Worm (Caenorhabditis elegans): ENCODE measurements around the gene parg-1.

parg-1 gene

ce11 chrIV:8762471-8762870 lies 16.4 kb downstream of the parg-1 start (continued):
- no peak for TF ChIP-seq lin-15B (tag; optimal IDR thresholded peaks at IDR 0.05)
- peak; percentile 46 for TF ChIP-seq egl-13 (tag; optimal IDR thresholded peaks at IDR 0.05)
- TF ChIP-seq ceh-82 (tag; optimal IDR thresholded peaks at IDR 0.05) = peak; percentile 15 to 66 (median 34)
- no peak for TF ChIP-seq ama-1 (optimal IDR thresholded peaks at IDR 0.05)
- TF ChIP-seq mep-1 (tag; optimal IDR thresholded peaks at IDR 0.05) = no peak
- TF ChIP-seq nhr-47 (tag; optimal IDR thresholded peaks at IDR 0.05) = peak; percentile 45
- peak; percentile 35 for TF ChIP-seq isw-1 (GFP tag; IDR thresholded peaks at IDR 0.05)
- no peak for TF ChIP-seq C34B4.2 (tag; optimal IDR thresholded peaks at IDR 0.05)
- TF ChIP-seq nhr-85 (tag) = no peak
- no peak for TF ChIP-seq Y116A8C.19 (tag; optimal IDR thresholded peaks at IDR 0.05; ENCODE audit: borderline replicate concordance)
- peak; percentile 47 for TF ChIP-seq fkh-8 (tag; optimal IDR thresholded peaks at IDR 0.05)
- no peak for TF ChIP-seq nhr-237 (tag; optimal IDR thresholded peaks at IDR 0.05)

- TF ChIP-seq hlh-4 (tag; optimal IDR thresholded peaks at IDR 0.05) (no peak), sox-4 (tag; optimal IDR thresholded peaks at IDR 0.05) (no peak), ceh-88 (GFP tag; IDR thresholded peaks at IDR 0.05) (no peak), blmp-1 (tag; optimal IDR thresholded peaks at IDR 0.05) (peak; percentile 18), tbx-2 (tag; optimal IDR thresholded peaks at IDR 0.05) (no peak), zag-1 (tag; optimal IDR thresholded peaks at IDR 0.05) (no peak), egl-13 (tag; optimal IDR thresholded peaks at IDR 0.05) (no peak), grh-1 (GFP tag; IDR thresholded peaks at IDR 0.05) (no peak)
These were observed 18.5 kb downstream of the parg-1 start, which contains the start of gene cdc-50.B for ce11 chrIV:8764567-8764966. Gene cdc-50.B, plus strand, starts transcription at chrIV:8764867.

ce11 chrIV:8769539-8769938 lies 23.5 kb downstream of the parg-1 start, which contains the start of gene F20C5.5:
Gene F20C5.5, minus strand, starts transcription at chrIV:8769639.
- TF ChIP-seq nhr-85 (tag) = no peak
- no peak for TF ChIP-seq efl-1 (optimal IDR thresholded peaks at IDR 0.05)
- no peak for TF ChIP-seq efl-1 (GFP tag; optimal IDR thresholded peaks at IDR 0.05 in 1 of 2)
- TF ChIP-seq lin-14 (GFP tag; optimal IDR thresholded peaks at IDR 0.05) = no peak
- no peak for TF ChIP-seq zag-1 (tag; optimal IDR thresholded peaks at IDR 0.05)
- TF ChIP-seq aly-2 (tag; optimal IDR thresholded peaks at IDR 0.05) = no peak
- TF ChIP-seq unc-130 (tag; optimal IDR thresholded peaks at IDR 0.05) = no peak
- no peak for TF ChIP-seq jun-1 (tag; optimal IDR thresholded peaks at IDR 0.05)
- TF ChIP-seq sptf-1 (tag; optimal IDR thresholded peaks at IDR 0.05) = no peak
- no peak for TF ChIP-seq nhr-237 (tag; optimal IDR thresholded peaks at IDR 0.05)

- TF ChIP-seq efl-1 (optimal IDR thresholded peaks at IDR 0.05) = no peak
- TF ChIP-seq efl-1 (GFP tag; optimal IDR thresholded peaks at IDR 0.05 in 1 of 2) = peak in 1 of 2 experiments; percentile 26
- no peak for TF ChIP-seq lin-35 (GFP tag; optimal IDR thresholded peaks at IDR 0.05)
These were observed 26.8 kb downstream of the parg-1 start, which contains the start of gene F20C5.6 for ce11 chrIV:8772800-8773256. Gene F20C5.6, minus strand, starts transcription at chrIV:8773206.

- TF ChIP-seq elt-2 (tag; optimal IDR thresholded peaks at IDR 0.05) (no peak), nhr-76 (tag; optimal IDR thresholded peaks at IDR 0.05) (no peak), nhr-71 (tag; optimal IDR thresholded peaks at IDR 0.05) (no peak), lsy-2 (tag; optimal IDR thresholded peaks at IDR 0.05) (no peak), nhr-47 (tag; optimal IDR thresholded peaks at IDR 0.05) (no peak), nhr-237 (tag; optimal IDR thresholded peaks at IDR 0.05) (no peak), nhr-85 (tag) (no peak), C16A3.4 (tag; optimal IDR thresholded peaks at IDR 0.05) (no peak), ceh-63 (GFP tag; optimal IDR thresholded peaks at IDR 0.05) (no peak)
These were observed 32.0 kb downstream of the parg-1 start, which contains the start of gene C33D9.6 for ce11 chrIV:8778045-8778444. Gene C33D9.6, minus strand, starts transcription at chrIV:8778145.

- no peak for TF ChIP-seq Y116A8C.19 (tag; optimal IDR thresholded peaks at IDR 0.05; ENCODE audit: borderline replicate concordance)
- TF ChIP-seq nhr-85 (tag) = peak; percentile 99
- no peak for TF ChIP-seq sptf-1 (tag; optimal IDR thresholded peaks at IDR 0.05)
- TF ChIP-seq zag-1 (tag; optimal IDR thresholded peaks at IDR 0.05) = no peak
- TF ChIP-seq fkh-4 (tag; optimal IDR thresholded peaks at IDR 0.05; ENCODE audit: borderline replicate concordance) = no peak
- no peak for TF ChIP-seq hlh-4 (tag; optimal IDR thresholded peaks at IDR 0.05)
- peak; percentile 95 for TF ChIP-seq blmp-1 (tag; optimal IDR thresholded peaks at IDR 0.05)
- TF ChIP-seq swsn-7 (tag; optimal IDR thresholded peaks at IDR 0.05) = peak; percentile 56
- peak; percentile 52 to 83 for TF ChIP-seq lin-35 (GFP tag; optimal IDR thresholded peaks at IDR 0.05)
- no peak for TF ChIP-seq egl-13 (tag; optimal IDR thresholded peaks at IDR 0.05)
- no peak for TF ChIP-seq nhr-12 (tag; optimal IDR thresholded peaks at IDR 0.05)
- no peak for TF ChIP-seq sup-37 (GFP tag; optimal IDR thresholded peaks at IDR 0.05)
- peak; percentile 83 for TF ChIP-seq C16A3.4 (tag; optimal IDR thresholded peaks at IDR 0.05)
- no peak for TF ChIP-seq F16B12.6 (tag; optimal IDR thresholded peaks at IDR 0.05)
- TF ChIP-seq ceh-88 (GFP tag; IDR thresholded peaks at IDR 0.05) = no peak
- no peak for TF ChIP-seq pax-3 (tag; optimal IDR thresholded peaks at IDR 0.05)
- peak; percentile 62 for TF ChIP-seq rnt-1 (tag; optimal IDR thresholded peaks at IDR 0.05)
- TF ChIP-seq snpc-4 (tag; optimal IDR thresholded peaks at IDR 0.05) = peak; percentile 23
- TF ChIP-seq mab-9 (GFP tag; IDR thresholded peaks at IDR 0.05) = no peak
- TF ChIP-seq lsy-2 (tag; optimal IDR thresholded peaks at IDR 0.05) = peak; percentile 71 to 83
- TF ChIP-seq fkh-10 (GFP tag; optimal IDR thresholded peaks at IDR 0.05) = no peak
These were observed 36.1 kb downstream of the parg-1 start for ce11 chrIV:8782172-8782571.

Data from whole organism, L1 larva.